Fruit fly (Drosophila melanogaster): ENCODE results near the gene Droj2.

The Droj2 gene

dm6 chr3R:13381744-13382435, at the start of gene Droj2, which contains the start of gene mRpS21:
TSS of gene Droj2 (plus strand) at chr3R:13382106.
TSS of gene mRpS21 (minus strand) at chr3R:13381809.
- TF ChIP-seq noc (tag; optimal IDR thresholded peaks at IDR 0.05), result peak; percentile 32

- TF ChIP-seq noc (tag; optimal IDR thresholded peaks at IDR 0.05), result no peak
Observed at dm6 chr3R:13333031-13333430, 48.9 kb upstream of the Droj2 start.

- no peak for TF ChIP-seq noc (tag; optimal IDR thresholded peaks at IDR 0.05)
Observed at dm6 chr3R:13334007-13334406, 47.9 kb upstream of the Droj2 start, which contains the start of gene PK2-R2. TSS of gene PK2-R2 (minus strand) at chr3R:13334166.

dm6 chr3R:13338030-13338429, 43.9 kb upstream of the Droj2 start, which contains the start of gene PK2-R1:
TSS of gene PK2-R1 (plus strand) at chr3R:13338330.
- no peak for TF ChIP-seq noc (tag; optimal IDR thresholded peaks at IDR 0.05)

- TF ChIP-seq noc (tag; optimal IDR thresholded peaks at IDR 0.05), result no peak
Observed at dm6 chr3R:13353373-13353772, 28.5 kb upstream of the Droj2 start, which contains the start of gene mthl12. TSS of gene mthl12 (plus strand) at chr3R:13353673.

- TF ChIP-seq noc (tag; optimal IDR thresholded peaks at IDR 0.05), result no peak
Observed at dm6 chr3R:13356960-13357359, 24.9 kb upstream of the Droj2 start.

- TF ChIP-seq noc (tag; optimal IDR thresholded peaks at IDR 0.05), result no peak
Observed at dm6 chr3R:13360108-13360507, 21.8 kb upstream of the Droj2 start.

dm6 chr3R:13363347-13363994, 18.4 kb upstream of the Droj2 start:
- TF ChIP-seq noc (tag; optimal IDR thresholded peaks at IDR 0.05), result peak; percentile 24

dm6 chr3R:13364175-13365174, 17.4 kb upstream of the Droj2 start, which contains the start of gene Dic1:
TSS of gene Dic1 (plus strand) at chr3R:13364938.
- TF ChIP-seq noc (tag; optimal IDR thresholded peaks at IDR 0.05), result peak; percentile 99

- no peak for TF ChIP-seq noc (tag; optimal IDR thresholded peaks at IDR 0.05)
Observed at dm6 chr3R:13365665-13366414, 16.1 kb upstream of the Droj2 start.

- peak; percentile 46 for TF ChIP-seq noc (tag; optimal IDR thresholded peaks at IDR 0.05)
Observed at dm6 chr3R:13366561-13367518, 15.1 kb upstream of the Droj2 start, which contains the start of gene Elp6. TSS of gene Elp6 (minus strand) at chr3R:13366910.

dm6 chr3R:13369348-13369747, 12.6 kb upstream of the Droj2 start, which contains the start of gene CheA87a:
TSS of gene CheA87a (plus strand) at chr3R:13369648.
- TF ChIP-seq noc (tag; optimal IDR thresholded peaks at IDR 0.05), result no peak

- TF ChIP-seq noc (tag; optimal IDR thresholded peaks at IDR 0.05), result peak; percentile 88
Observed at dm6 chr3R:13371840-13372680, 9.8 kb upstream of the Droj2 start, which contains the start of the genes Lip3 and CG34309. TSS of gene Lip3 (minus strand) at chr3R:13371904. TSS of gene CG34309 (plus strand) at chr3R:13372630.

Data from whole organism, larva.